Worm (Caenorhabditis elegans) whole organism, L4 larva: ENCODE data around the gene nhr-20.

ENCODE experiments used
- F10B5.3 ChIP-seq: sonication (generic microtip); optimal IDR thresholded peaks from 2 replicates; lab custom pipeline; 2016; ENCODE audit warnings: mild to moderate bottlenecking, missing genetic modification characterization, missing compliant biosample characterization
- F26F4.8 ChIP-seq: fragments of 200-800 bp; sonication (Bioruptor generic); conservative IDR thresholded peaks from 2 replicates; pipeline ENCODE4 v1.3.6; 2022; ENCODE audit warnings: missing genetic modification characterization, missing compliant biosample characterization
- F37D6.2 ChIP-seq: sonication (generic microtip); optimal IDR thresholded peaks from 2 replicates; lab custom pipeline; 2016; ENCODE audit warnings: mild to moderate bottlenecking, missing genetic modification characterization, missing compliant biosample characterization
- F44E2.7 ChIP-seq: fragments of 200-800 bp; sonication (Bioruptor generic); IDR thresholded peaks from 2 replicates; pipeline ENCODE4 v2.1.2; 2022; ENCODE audit warnings: missing genetic modification characterization, missing compliant biosample characterization
- T20F7.1 ChIP-seq: fragments of 200-800 bp; sonication (Bioruptor generic); optimal IDR thresholded peaks from 2 replicates; lab custom pipeline; 2018; ENCODE audit warnings: mild to moderate bottlenecking, missing genetic modification characterization, missing compliant biosample characterization
- T26A8.4 ChIP-seq: fragments of 200-800 bp; sonication (Bioruptor generic); IDR thresholded peaks from 2 replicates; pipeline ENCODE4 v1.3.6; 2022; ENCODE audit warnings: missing genetic modification characterization, missing compliant biosample characterization
- Y105C5A.15 ChIP-seq: fragments of 200-800 bp; sonication (Bioruptor generic); IDR thresholded peaks from 2 replicates; pipeline ENCODE4 v1.3.6; 2022; ENCODE audit warnings: missing genetic modification characterization, missing compliant biosample characterization
- aha-1 ChIP-seq: fragments of 150-350 bp; peaks from one replicate; lab custom pipeline; 2014; ENCODE audit warnings: missing biosample characterization, missing genetic modification characterization
- aly-2 ChIP-seq: sonication (generic microtip); optimal IDR thresholded peaks from 2 replicates; lab custom pipeline; 2018; ENCODE audit warnings: missing biosample characterization, missing genetic modification characterization
- ama-1 ChIP-seq: fragments of 150-350 bp; optimal IDR thresholded peaks from 2 replicates; lab custom pipeline; 2014; ENCODE audit warnings: inconsistent platforms, mixed read lengths
- ceh-20 ChIP-seq: fragments of 200-800 bp; sonication (Bioruptor generic); IDR thresholded peaks from 2 replicates; pipeline ENCODE4 v1.3.6; 2022; ENCODE audit warnings: missing genetic modification reagents, missing genetic modification characterization, missing compliant biosample characterization
- ceh-28 ChIP-seq: fragments of 150-350 bp; optimal IDR thresholded peaks from 2 replicates; lab custom pipeline; 2014; ENCODE audit warnings: missing biosample characterization, missing genetic modification reagents, missing genetic modification characterization
- ceh-32 ChIP-seq: sonication (generic microtip); optimal IDR thresholded peaks from 2 replicates; lab custom pipeline; 2016; ENCODE audit warnings: mild to moderate bottlenecking, missing genetic modification characterization, missing compliant biosample characterization; ENCODE audit not compliant: poor library complexity
- cey-2 ChIP-seq: sonication (generic microtip); optimal IDR thresholded peaks from 3 replicates; lab custom pipeline; 2017; ENCODE audit warnings: missing genetic modification characterization, mild to moderate bottlenecking, missing compliant biosample characterization, antibody characterized with exemption, borderline replicate concordance; ENCODE audit not compliant: insufficient read depth
- daf-19 ChIP-seq: fragments of 200-800 bp; sonication (Bioruptor generic); conservative IDR thresholded peaks from 2 replicates; pipeline ENCODE4 v1.3.6; 2022; ENCODE audit warnings: missing genetic modification characterization, missing compliant biosample characterization
- daf-8 ChIP-seq: fragments of 200-800 bp; sonication (Bioruptor generic); IDR thresholded peaks from 2 replicates; pipeline ENCODE4 v1.3.6; 2022; ENCODE audit warnings: missing genetic modification characterization, missing compliant biosample characterization
- dmd-8 ChIP-seq: fragments of 200-800 bp; sonication (Bioruptor generic); IDR thresholded peaks from 2 replicates; pipeline ENCODE4 v1.3.6; 2022; ENCODE audit warnings: missing genetic modification characterization, missing compliant biosample characterization
- egl-43 ChIP-seq: fragments of 200-800 bp; sonication (Bioruptor generic); IDR thresholded peaks from 2 replicates; pipeline ENCODE4 v1.3.6; 2022; ENCODE audit warnings: missing genetic modification reagents, missing genetic modification characterization, missing compliant biosample characterization
- fkh-10 ChIP-seq: fragments of 150-350 bp; optimal IDR thresholded peaks from 2 replicates; lab custom pipeline; 2014; ENCODE audit warnings: missing biosample characterization, missing genetic modification reagents, missing genetic modification characterization
- hif-1 ChIP-seq, 2 experiments: sonication (generic microtip); optimal IDR thresholded peaks; 2 replicates each; lab custom pipeline; 2016 to 2017; ENCODE audit warnings: missing compliant biosample characterization in 2 of 2, missing genetic modification characterization in 2 of 2, missing genetic modification reagents in 2 of 2, missing genotype in 2 of 2, mild to moderate bottlenecking in 1 of 2
- hlh-30 ChIP-seq: sonication (generic microtip); optimal IDR thresholded peaks from 2 replicates; lab custom pipeline; 2017; ENCODE audit warnings: antibody characterized with exemption, mild to moderate bottlenecking, missing genetic modification characterization, missing compliant biosample characterization; ENCODE audit not compliant: insufficient read depth
- jun-1 ChIP-seq: fragments of 150-350 bp; optimal IDR thresholded peaks from 2 replicates; lab custom pipeline; 2014; ENCODE audit warnings: missing biosample characterization, missing genetic modification reagents, missing genetic modification characterization
- lin-1 ChIP-seq: fragments of 200-800 bp; sonication (Bioruptor generic); IDR thresholded peaks from 2 replicates; pipeline ENCODE4 v1.3.6; 2022; ENCODE audit warnings: missing genetic modification reagents, missing genetic modification characterization, missing compliant biosample characterization
- lin-29 ChIP-seq: fragments of 200-800 bp; sonication (Bioruptor generic); IDR thresholded peaks from 2 replicates; pipeline ENCODE4 v1.3.6; 2022; ENCODE audit warnings: missing genetic modification reagents, missing genetic modification characterization, missing compliant biosample characterization
- lir-3 ChIP-seq: sonication (generic microtip); optimal IDR thresholded peaks from 2 replicates; lab custom pipeline; 2016; ENCODE audit warnings: mild to moderate bottlenecking, missing genetic modification characterization, missing compliant biosample characterization
- madf-9 ChIP-seq: fragments of 200-800 bp; sonication (Bioruptor generic); conservative IDR thresholded peaks from 2 replicates; pipeline ENCODE4 v1.3.6; 2022; ENCODE audit warnings: missing genetic modification reagents, missing genetic modification characterization, missing compliant biosample characterization
- mdt-29 ChIP-seq: fragments of 200-800 bp; sonication (Bioruptor generic); IDR thresholded peaks from 2 replicates; pipeline ENCODE4 v1.3.6; 2022; ENCODE audit warnings: missing genetic modification reagents, missing genetic modification characterization, missing compliant biosample characterization
- mes-2 ChIP-seq: sonication (generic microtip); optimal IDR thresholded peaks from 2 replicates; lab custom pipeline; 2016; ENCODE audit warnings: missing genotype, mild to moderate bottlenecking, missing genetic modification characterization, missing compliant biosample characterization; ENCODE audit not compliant: poor library complexity, severe bottlenecking
- nhr-102 ChIP-seq: sonication (generic microtip); optimal IDR thresholded peaks from 2 replicates; lab custom pipeline; 2016; ENCODE audit warnings: mild to moderate bottlenecking, missing genetic modification characterization, moderate library complexity, missing compliant biosample characterization
- nhr-11 ChIP-seq: fragments of 150-350 bp; optimal IDR thresholded peaks from 2 replicates; lab custom pipeline; 2014; ENCODE audit warnings: missing biosample characterization, missing genetic modification characterization
- nhr-111 ChIP-seq: fragments of 200-800 bp; sonication (Bioruptor generic); optimal IDR thresholded peaks from 2 replicates; lab custom pipeline; 2018; ENCODE audit warnings: mild to moderate bottlenecking, missing genetic modification characterization, missing compliant biosample characterization
- nhr-25 ChIP-seq: sonication (generic microtip); optimal IDR thresholded peaks from 2 replicates; lab custom pipeline; 2017; ENCODE audit warnings: missing genetic modification characterization, mild to moderate bottlenecking, missing compliant biosample characterization, antibody characterized with exemption, moderate library complexity, borderline replicate concordance; ENCODE audit not compliant: insufficient read depth
- nhr-28 ChIP-seq: fragments of 150-350 bp; optimal IDR thresholded peaks from 2 replicates; lab custom pipeline; 2014; ENCODE audit warnings: missing biosample characterization, missing genetic modification characterization
- pha-4 ChIP-seq, 2 experiments: fragments of 150-350 bp in 1 of 2; fragments of 200-800 bp in 1 of 2; sonication (Bioruptor generic) in 1 of 2; IDR thresholded peaks in 1 of 2; optimal IDR thresholded peaks in 1 of 2; 2 replicates each; pipeline versions ENCODE4 v1.3.6 to Lab custom; 2014 to 2022; ENCODE audit warnings: missing genetic modification characterization in 2 of 2, missing genetic modification reagents in 2 of 2, missing biosample characterization in 1 of 2, missing compliant biosample characterization in 1 of 2
- pqm-1 ChIP-seq: sonication (generic microtip); optimal IDR thresholded peaks from 2 replicates; lab custom pipeline; 2017; ENCODE audit warnings: missing biosample characterization, missing genetic modification characterization
- rbr-2 ChIP-seq: sonication (generic microtip); optimal IDR thresholded peaks from 2 replicates; lab custom pipeline; 2016; ENCODE audit warnings: missing genotype, missing genetic modification characterization, missing compliant biosample characterization
- sdz-12 ChIP-seq: fragments of 200-800 bp; sonication (Bioruptor generic); optimal IDR thresholded peaks from 2 replicates; lab custom pipeline; 2018; ENCODE audit warnings: mild to moderate bottlenecking, missing genetic modification characterization, missing compliant biosample characterization
- spr-1 ChIP-seq: sonication (generic microtip); optimal IDR thresholded peaks from 2 replicates; lab custom pipeline; 2016; ENCODE audit warnings: mild to moderate bottlenecking, missing genetic modification characterization, missing compliant biosample characterization
- tag-97 ChIP-seq: fragments of 200-800 bp; sonication (Bioruptor generic); IDR thresholded peaks from 2 replicates; pipeline ENCODE4 v1.3.6; 2022; ENCODE audit warnings: missing genetic modification characterization, missing compliant biosample characterization
- unc-130 ChIP-seq: sonication (generic microtip); optimal IDR thresholded peaks from 2 replicates; lab custom pipeline; 2016; ENCODE audit warnings: missing genetic modification reagents, missing genetic modification characterization, missing compliant biosample characterization
- unc-39 ChIP-seq: sonication (generic microtip); optimal IDR thresholded peaks from 2 replicates; lab custom pipeline; 2017; ENCODE audit warnings: missing biosample characterization, missing genetic modification characterization
- unc-62 ChIP-seq, 3 experiments: fragments of 150-350 bp in 1 of 3; sonication (generic microtip); optimal IDR thresholded peaks in 2 of 3; peaks in 1 of 3; 1 replicate in 1 of 3; 2 replicates in 2 of 3; lab custom pipeline; 2014 to 2017; ENCODE audit warnings: missing biosample characterization in 3 of 3, missing genetic modification characterization in 3 of 3, missing genetic modification reagents in 3 of 3, missing genotype in 1 of 3
- zfp-2 ChIP-seq: sonication (generic microtip); optimal IDR thresholded peaks from 2 replicates; lab custom pipeline; 2016; ENCODE audit warnings: mild to moderate bottlenecking, missing genetic modification characterization, missing compliant biosample characterization
- zfp-3 ChIP-seq: fragments of 200-800 bp; sonication (Bioruptor generic); conservative IDR thresholded peaks from 2 replicates; pipeline ENCODE4 v1.3.6; 2022; ENCODE audit warnings: missing genetic modification reagents, missing genetic modification characterization, missing compliant biosample characterization
- zip-2 ChIP-seq: fragments of 150-350 bp; optimal IDR thresholded peaks from 2 replicates; lab custom pipeline; 2014; ENCODE audit warnings: missing biosample characterization, missing genetic modification characterization
- ztf-11 ChIP-seq: fragments of 150-350 bp; optimal IDR thresholded peaks from 2 replicates; lab custom pipeline; 2014; ENCODE audit warnings: missing biosample characterization, missing genetic modification characterization

Gene nhr-20

DNA sequence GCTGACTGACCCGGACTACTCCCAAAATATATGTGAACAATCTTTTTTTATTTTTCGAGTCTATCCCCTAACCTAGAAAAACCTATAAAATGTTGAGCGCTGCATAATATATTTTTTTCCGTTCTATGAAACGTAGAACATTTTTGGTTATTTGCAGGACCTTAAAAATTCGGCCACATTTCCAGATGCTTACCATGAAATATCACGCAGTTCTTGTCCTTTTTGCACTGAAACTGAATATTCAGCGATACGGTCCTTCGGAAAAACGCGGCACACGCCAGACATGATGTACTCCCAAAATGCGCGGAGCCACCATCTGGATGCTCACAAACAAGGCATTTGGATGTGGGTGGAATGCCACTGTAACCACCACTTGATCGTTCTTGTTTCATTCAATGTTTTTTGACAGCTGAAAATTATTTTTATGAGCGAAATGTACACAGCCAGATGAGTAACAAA, at the start of gene nhr-20:
nhr-20 (minus strand) TSS at position 409 of the 459 bp plus-strand sequence.
- TF ChIP-seq aha-1 (tag; lab: Kevin White, UChicago) (peak; percentile 90), spr-1 (tag; lab: Kevin White, UChicago) (no peak), ztf-11 (tag; lab: Kevin White, UChicago) (no peak)

DNA sequence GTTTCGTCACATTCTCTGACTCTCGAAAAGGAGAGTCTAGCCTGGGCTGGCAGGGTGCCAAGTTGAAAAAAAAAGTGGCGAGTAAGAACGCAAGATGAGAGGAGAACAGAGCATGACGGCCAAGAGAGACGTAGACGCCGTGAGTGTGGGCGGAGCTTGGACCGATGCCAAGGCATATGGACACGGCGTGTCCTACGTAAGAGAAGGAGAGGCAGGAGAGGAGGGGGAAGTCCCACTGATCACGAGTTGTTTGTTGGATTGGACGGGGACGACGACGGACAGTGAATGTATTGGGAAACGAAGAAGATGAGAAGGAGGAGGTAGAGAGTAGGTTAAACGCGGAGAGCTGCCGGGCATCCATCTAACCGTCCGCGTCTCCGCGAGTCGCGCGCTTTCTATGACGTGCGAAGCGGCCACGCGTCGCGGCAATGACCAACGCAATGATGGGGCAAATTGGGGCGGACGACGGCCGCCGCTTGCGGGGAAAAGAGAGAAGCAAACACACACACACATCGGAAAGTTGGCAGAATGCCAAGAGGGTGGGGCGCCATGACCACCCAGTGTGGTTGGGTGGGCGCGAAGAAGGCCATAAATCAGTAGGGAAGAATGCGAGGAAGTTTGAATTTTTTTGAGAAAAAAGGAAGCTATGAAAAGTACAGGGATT, 49.1 kb upstream of the nhr-20 start:
- peak; percentile 89 for TF ChIP-seq mdt-29 (GFP tag; lab: Robert Waterston, UW)
- peak; percentile 96 for TF ChIP-seq spr-1 (tag; lab: Kevin White, UChicago)
- TF ChIP-seq ceh-28: peak; percentile 62
- peak; percentile 90 for TF ChIP-seq jun-1 (tag; lab: Kevin White, UChicago)
- peak; percentile 82 for TF ChIP-seq cey-2
- peak; percentile 79 for TF ChIP-seq zip-2
- peak; percentile 82 for TF ChIP-seq lir-3 (tag; lab: Kevin White, UChicago)
- peak; percentile 99 for TF ChIP-seq madf-9
- peak; percentile 77 for TF ChIP-seq mes-2 (tag; lab: Kevin White, UChicago)
- peak; percentile 90 for TF ChIP-seq ceh-32
- no peak for TF ChIP-seq Y105C5A.15
- peak; percentile 91 for TF ChIP-seq lin-29 (GFP tag; lab: Robert Waterston, UW)
- TF ChIP-seq sdz-12 (GFP tag; lab: Kevin White, UChicago): no peak
- no peak for TF ChIP-seq F44E2.7 (GFP tag; lab: Robert Waterston, UW)
- TF ChIP-seq F37D6.2: peak; percentile 97
- TF ChIP-seq nhr-111 (GFP tag; lab: Kevin White, UChicago): peak; percentile 40
- TF ChIP-seq unc-130 (GFP tag; lab: Kevin White, UChicago): peak; percentile 25
- TF ChIP-seq ceh-20 (GFP tag; lab: Robert Waterston, UW): peak; percentile 98
- TF ChIP-seq zfp-2 (tag; lab: Kevin White, UChicago): peak; percentile 91
- peak; percentile 91 for TF ChIP-seq F10B5.3
- peak; percentile 81 for TF ChIP-seq daf-19 (GFP tag; lab: Robert Waterston, UW)
- peak; percentile 98 for TF ChIP-seq nhr-11 (tag; lab: Kevin White, UChicago)
- TF ChIP-seq daf-8 (GFP tag; lab: Robert Waterston, UW): no peak
- TF ChIP-seq hlh-30 (tag; lab: Kevin White, UChicago): peak; percentile 98
- TF ChIP-seq T26A8.4 (GFP tag; lab: Robert Waterston, UW): peak; percentile 98
- TF ChIP-seq tag-97 (GFP tag; lab: Robert Waterston, UW): 0 out of 2 replicates have a peak, but pooled peaks have one; percentile 10
- no peak for TF ChIP-seq pqm-1 (tag; lab: Kevin White, UChicago)
- TF ChIP-seq fkh-10 (GFP tag; lab: Kevin White, UChicago): peak; percentile 86
- peak; percentile 90 to 96 for TF ChIP-seq hif-1 (tag; optimal IDR thresholded peaks at IDR 0.05; lab: Kevin White, UChicago)
- peak; percentile 99 for TF ChIP-seq rbr-2 (tag; lab: Kevin White, UChicago)
- TF ChIP-seq aly-2: no peak
- peak; percentile 99 for TF ChIP-seq lin-1 (GFP tag; lab: Robert Waterston, UW)
- no peak for TF ChIP-seq unc-39
- peak; percentile 91 for TF ChIP-seq zfp-3
- peak; percentile 98 for TF ChIP-seq nhr-102 (tag; lab: Kevin White, UChicago)
- 0 out of 2 replicates have a peak, but pooled peaks have one; percentile 71 for TF ChIP-seq dmd-8 (GFP tag; lab: Robert Waterston, UW)
- TF ChIP-seq nhr-25 (tag; lab: Kevin White, UChicago): peak; percentile 83
- peak in 1 of 2 experiments; percentile 100 for TF ChIP-seq unc-62 (GFP tag; optimal IDR thresholded peaks at IDR 0.05 in 1 of 2; lab: Kevin White, UChicago)
- peak; percentile 72 for TF ChIP-seq unc-62 (tag; optimal IDR thresholded peaks at IDR 0.05; lab: Kevin White, UChicago)
- peak; percentile 93 for TF ChIP-seq nhr-28 (tag; lab: Kevin White, UChicago)
- TF ChIP-seq F26F4.8: no peak
- TF ChIP-seq egl-43 (GFP tag; lab: Robert Waterston, UW): peak; percentile 96
- peak; percentile 98 for TF ChIP-seq pha-4 (GFP tag; IDR thresholded peaks at IDR 0.05; lab: Robert Waterston, UW)
- peak; percentile 40 for TF ChIP-seq pha-4 (tag; optimal IDR thresholded peaks at IDR 0.05; lab: Kevin White, UChicago)
- no peak for TF ChIP-seq ama-1 (lab: Kevin White, UChicago)
- peak; percentile 88 for TF ChIP-seq T20F7.1 (GFP tag; lab: Kevin White, UChicago)
